Fruit fly (Drosophila melanogaster) whole organism, embryonic: ENCODE data around the gene GstT4.

ENCODE experiments used
- Adf1 ChIP-seq: fragments of 200-800 bp; sonication (Bioruptor generic); IDR thresholded peaks from 2 replicates; pipeline ENCODE4 v1.3.6; 2022; ENCODE audit warnings: missing biosample characterization, missing genetic modification characterization
- B-H1 ChIP-seq: fragments of 200-800 bp; sonication (Bioruptor generic); IDR thresholded peaks from 3 replicates; pipeline ENCODE4 v1.3.6; 2022; ENCODE audit warnings: missing biosample characterization, missing genetic modification characterization
- C15 ChIP-seq: fragments of 200-800 bp; sonication (Bioruptor generic); IDR thresholded peaks from 3 replicates; pipeline ENCODE4 v1.3.6; 2022; ENCODE audit warnings: missing biosample characterization, missing genetic modification characterization
- CG11723 ChIP-seq: fragments of 200-800 bp; sonication (Bioruptor generic); optimal IDR thresholded peaks from 2 replicates; lab custom pipeline; 2017; ENCODE audit warnings: missing biosample characterization, mild to moderate bottlenecking, missing genetic modification characterization
- CG12236 ChIP-seq: fragments of 200-800 bp; sonication (Bioruptor generic); optimal IDR thresholded peaks from 2 replicates; lab custom pipeline; 2016; ENCODE audit warnings: missing biosample characterization, missing genetic modification characterization
- CG1233 ChIP-seq: fragments of 200-800 bp; sonication (Bioruptor generic); optimal IDR thresholded peaks from 4 replicates; lab custom pipeline; 2018; ENCODE audit warnings: missing biosample characterization, mild to moderate bottlenecking, missing genetic modification characterization
- CG13287 ChIP-seq: fragments of 200-800 bp; sonication (Bioruptor generic); IDR thresholded peaks from 2 replicates; pipeline ENCODE4 v1.3.6; 2022; ENCODE audit warnings: missing biosample characterization, missing genetic modification characterization; ENCODE audit not compliant: partially characterized antibody
- CG13775 ChIP-seq: fragments of 200-800 bp; sonication (Bioruptor generic); optimal IDR thresholded peaks from 3 replicates; lab custom pipeline; 2017; ENCODE audit warnings: missing biosample characterization, mild to moderate bottlenecking, missing genetic modification characterization
- CG14710 ChIP-seq: fragments of 200-800 bp; sonication (Bioruptor generic); optimal IDR thresholded peaks from 3 replicates; lab custom pipeline; 2019; ENCODE audit warnings: missing biosample characterization, mild to moderate bottlenecking, missing genetic modification characterization, moderate library complexity
- CG15479 ChIP-seq: fragments of 200-800 bp; sonication (Bioruptor generic); optimal IDR thresholded peaks from 3 replicates; lab custom pipeline; 2019; ENCODE audit warnings: missing biosample characterization, mild to moderate bottlenecking, missing genetic modification characterization, moderate library complexity
- CG15514 ChIP-seq: fragments of 200-800 bp; sonication (Bioruptor generic); optimal IDR thresholded peaks from 3 replicates; lab custom pipeline; 2017; ENCODE audit warnings: missing biosample characterization, missing genetic modification characterization, mild to moderate bottlenecking, moderate library complexity, missing genetic modification reagents
- CG32532 ChIP-seq: fragments of 200-800 bp; sonication (Bioruptor generic); IDR thresholded peaks from 2 replicates; pipeline ENCODE4 v1.3.6; 2022; ENCODE audit warnings: missing biosample characterization, missing genetic modification characterization
- CG3281 ChIP-seq: fragments of 200-800 bp; sonication (Bioruptor generic); optimal IDR thresholded peaks from 3 replicates; lab custom pipeline; 2017; ENCODE audit warnings: missing biosample characterization, mild to moderate bottlenecking, missing genetic modification characterization
- CG3726 ChIP-seq: fragments of 200-800 bp; sonication (Bioruptor generic); IDR thresholded peaks from 3 replicates; pipeline ENCODE4, ENCODE4 v1.3.6; 2022; ENCODE audit warnings: missing biosample characterization, missing genetic modification characterization
- CG42726 ChIP-seq: fragments of 200-800 bp; sonication (Bioruptor generic); IDR thresholded peaks from 2 replicates; pipeline ENCODE4 v1.3.6; 2022; ENCODE audit warnings: missing biosample characterization, missing genetic modification characterization; ENCODE audit not compliant: partially characterized antibody
- CG7786 ChIP-seq: fragments of 200-800 bp; sonication (Bioruptor generic); optimal IDR thresholded peaks from 2 replicates; lab custom pipeline; 2016; ENCODE audit warnings: missing biosample characterization, missing genetic modification characterization
- CG9817 ChIP-seq: fragments of 200-800 bp; sonication (Bioruptor generic); optimal IDR thresholded peaks from 2 replicates; lab custom pipeline; 2018; ENCODE audit warnings: missing biosample characterization, mild to moderate bottlenecking, missing genetic modification characterization, moderate library complexity
- CHES-1-like ChIP-seq: fragments of 200-800 bp; sonication (Bioruptor generic); optimal IDR thresholded peaks from 2 replicates; lab custom pipeline; 2016; ENCODE audit warnings: missing biosample characterization, missing genetic modification characterization
- D ChIP-seq, 2 experiments: fragments of 200-800 bp in 1 of 2; fragments of >200 bp in 1 of 2; sonication (Bioruptor generic) in 1 of 2; optimal IDR thresholded peaks; 2 replicates in 1 of 2; 3 replicates in 1 of 2; lab custom pipeline; 2017; ENCODE audit warnings: mild to moderate bottlenecking in 1 of 2, missing biosample characterization in 1 of 2, missing genetic modification characterization in 1 of 2, missing genetic modification reagents in 1 of 2
- D19A ChIP-seq: fragments of 200-800 bp; optimal IDR thresholded peaks from 3 replicates; lab custom pipeline; 2019; ENCODE audit warnings: missing biosample characterization, mild to moderate bottlenecking, missing genetic modification characterization, moderate library complexity
- Dfd ChIP-seq, 2 experiments: fragments of >200 bp; optimal IDR thresholded peaks; 2 replicates each; lab custom pipeline; 2017; ENCODE audit warnings: missing biosample characterization in 2 of 2, missing genetic modification characterization in 2 of 2
- Doc2 ChIP-seq: fragments of 200-800 bp; sonication (Bioruptor generic); IDR thresholded peaks from 2 replicates; pipeline ENCODE4 v1.3.6; 2022; ENCODE audit warnings: missing biosample characterization, missing genetic modification characterization
- Fer1 ChIP-seq: fragments of 200-800 bp; sonication (Bioruptor generic); optimal IDR thresholded peaks from 2 replicates; lab custom pipeline; 2017; ENCODE audit warnings: missing biosample characterization, mild to moderate bottlenecking, missing genetic modification characterization
- H15 ChIP-seq: fragments of 200-800 bp; sonication (Bioruptor generic); IDR thresholded peaks from 3 replicates; pipeline ENCODE4 v1.3.6; 2022; ENCODE audit warnings: missing biosample characterization, missing genetic modification characterization
- HmgZ ChIP-seq: fragments of 200-800 bp; sonication (Bioruptor generic); optimal IDR thresholded peaks from 2 replicates; lab custom pipeline; 2018; ENCODE audit warnings: missing biosample characterization, mild to moderate bottlenecking, missing genetic modification characterization
- Lhr ChIP-seq: fragments of 200-800 bp; sonication (Bioruptor generic); optimal IDR thresholded peaks from 3 replicates; lab custom pipeline; 2017; ENCODE audit warnings: mild to moderate bottlenecking, missing biosample characterization, missing genetic modification reagents, missing genetic modification characterization
- Rfx ChIP-seq: fragments of 200-800 bp; sonication (Bioruptor generic); IDR thresholded peaks from 2 replicates; pipeline ENCODE4 v1.3.6; 2022; ENCODE audit warnings: missing biosample characterization, missing genetic modification characterization
- Sox100B ChIP-seq: fragments of 200-800 bp; sonication (Bioruptor generic); optimal IDR thresholded peaks from 3 replicates; lab custom pipeline; 2018; ENCODE audit warnings: missing biosample characterization, mild to moderate bottlenecking, missing genetic modification characterization
- Taf1 ChIP-seq: fragments of 200-800 bp; sonication (Bioruptor generic); IDR thresholded peaks from 2 replicates; pipeline ENCODE4 v1.3.6; 2022; ENCODE audit warnings: missing biosample characterization, missing genetic modification characterization
- Vsx1 ChIP-seq: fragments of 200-800 bp; sonication (Bioruptor generic); optimal IDR thresholded peaks from 2 replicates; lab custom pipeline; 2017; ENCODE audit warnings: missing biosample characterization, mild to moderate bottlenecking, missing genetic modification characterization, missing genetic modification reagents
- ase ChIP-seq: fragments of 200-800 bp; sonication (Bioruptor generic); IDR thresholded peaks from 3 replicates; pipeline ENCODE4 v1.3.6; 2022; ENCODE audit warnings: missing biosample characterization, missing genetic modification characterization
- chn ChIP-seq: fragments of 200-800 bp; sonication (Bioruptor generic); optimal IDR thresholded peaks from 2 replicates; lab custom pipeline; 2016; ENCODE audit warnings: missing biosample characterization, missing genetic modification characterization
- dysf ChIP-seq: fragments of 200-800 bp; sonication (Bioruptor generic); IDR thresholded peaks from 3 replicates; pipeline ENCODE4 v1.3.6; 2022; ENCODE audit warnings: missing biosample characterization, missing genetic modification characterization
- gro ChIP-seq: fragments of 200-800 bp; sonication (Bioruptor generic); optimal IDR thresholded peaks from 2 replicates; lab custom pipeline; 2016; ENCODE audit warnings: missing biosample characterization, missing genetic modification characterization
- lab ChIP-seq: fragments of 200-800 bp; sonication (Bioruptor generic); optimal IDR thresholded peaks from 3 replicates; lab custom pipeline; 2017; ENCODE audit warnings: missing biosample characterization, missing genetic modification characterization, mild to moderate bottlenecking, moderate library complexity, missing genetic modification reagents
- pan ChIP-seq, 4 experiments: fragments of >200 bp in 3 of 4; fragments of 200-800 bp in 1 of 4; sonication (Bioruptor generic) in 1 of 4; optimal IDR thresholded peaks in 3 of 4; IDR thresholded peaks in 1 of 4; 2 replicates each; pipeline versions ENCODE4 v1.3.6 to Lab custom; 2017 to 2022; ENCODE audit warnings: missing biosample characterization in 2 of 4, missing genetic modification characterization in 2 of 4, mixed read lengths in 1 of 4
- pros ChIP-seq: fragments of 200-800 bp; sonication (Bioruptor generic); optimal IDR thresholded peaks from 3 replicates; lab custom pipeline; 2019; ENCODE audit warnings: missing biosample characterization, mild to moderate bottlenecking, missing genetic modification characterization, moderate library complexity
- pzg ChIP-seq: fragments of 200-800 bp; sonication (Bioruptor generic); optimal IDR thresholded peaks from 3 replicates; lab custom pipeline; 2018; ENCODE audit warnings: missing biosample characterization, mild to moderate bottlenecking, missing genetic modification characterization, moderate library complexity
- sens ChIP-seq: fragments of 200-800 bp; sonication (Bioruptor generic); peaks from one replicate; lab custom pipeline; 2016; ENCODE audit warnings: missing biosample characterization, missing genetic modification characterization
- sim ChIP-seq: fragments of 200-800 bp; sonication (Bioruptor generic); IDR thresholded peaks from 2 replicates; pipeline ENCODE4 v1.3.6; 2022; ENCODE audit warnings: missing biosample characterization, missing genetic modification characterization
- sisA ChIP-seq: fragments of 200-800 bp; sonication (Bioruptor generic); IDR thresholded peaks from 2 replicates; pipeline ENCODE4 v1.3.6; 2022; ENCODE audit warnings: missing biosample characterization, missing genetic modification characterization
- slp2 ChIP-seq: fragments of 200-800 bp; sonication (Bioruptor generic); optimal IDR thresholded peaks from 2 replicates; lab custom pipeline; 2016; ENCODE audit warnings: missing biosample characterization, missing genetic modification characterization
- sqz ChIP-seq: fragments of 200-800 bp; sonication (Bioruptor generic); optimal IDR thresholded peaks from 3 replicates; lab custom pipeline; 2018; ENCODE audit warnings: missing biosample characterization, mild to moderate bottlenecking, missing genetic modification characterization
- ssp ChIP-seq: fragments of 200-800 bp; sonication (Bioruptor generic); IDR thresholded peaks from 2 replicates; pipeline ENCODE4 v1.3.6; 2022; ENCODE audit warnings: missing biosample characterization, missing genetic modification characterization
- tll ChIP-seq, 2 experiments: fragments of 200-800 bp in 1 of 2; fragments of >200 bp in 1 of 2; sonication (Bioruptor generic) in 1 of 2; optimal IDR thresholded peaks; 2 replicates each; lab custom pipeline; 2017 to 2019; ENCODE audit warnings: missing biosample characterization in 2 of 2, missing genetic modification characterization in 2 of 2, mild to moderate bottlenecking in 1 of 2, moderate library complexity in 1 of 2
- trem ChIP-seq: fragments of 200-800 bp; optimal IDR thresholded peaks from 3 replicates; lab custom pipeline; 2019; ENCODE audit warnings: missing biosample characterization, mild to moderate bottlenecking, missing genetic modification characterization, moderate library complexity
- vnd ChIP-seq: fragments of 200-800 bp; sonication (Bioruptor generic); IDR thresholded peaks from 3 replicates; pipeline ENCODE4 v1.3.6; 2022; ENCODE audit warnings: missing biosample characterization, missing genetic modification characterization; ENCODE audit not compliant: partially characterized antibody
- wor ChIP-seq: fragments of 200-800 bp; sonication (Bioruptor generic); IDR thresholded peaks from 2 replicates; pipeline ENCODE4 v1.3.6; 2022; ENCODE audit warnings: missing biosample characterization, missing genetic modification characterization
- yki ChIP-seq: fragments of >200 bp; optimal IDR thresholded peaks from 3 replicates; lab custom pipeline; 2018

GstT4 gene

DNA sequence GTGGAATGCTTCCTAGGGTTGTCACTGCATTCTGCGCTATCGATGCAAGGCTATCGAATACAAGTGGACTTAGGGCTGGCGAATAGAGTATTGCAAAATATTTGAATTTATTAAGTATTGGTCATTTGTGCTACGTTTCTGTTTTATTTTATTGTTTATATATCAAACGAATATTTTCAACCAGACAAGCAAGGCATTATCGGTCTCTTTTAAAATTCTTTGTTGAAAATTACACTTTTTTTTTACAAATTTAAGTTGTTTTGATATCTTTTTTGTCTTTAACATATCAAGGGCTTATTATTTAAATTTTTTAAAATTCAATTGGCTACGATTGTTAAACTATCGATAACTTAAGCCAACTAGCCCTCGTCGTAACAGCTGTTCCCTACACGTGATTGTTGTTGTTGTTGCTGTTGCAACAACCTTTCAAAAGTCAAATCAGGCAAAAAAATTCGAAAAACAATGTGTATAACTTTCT is 17.1 kb upstream of the GstT4 start, which contains the start of the genes Ype and CG1662 (continued):
- peak; percentile 56 for TF ChIP-seq sqz (GFP tag; lab: Kevin White, UChicago)
- no peak for TF ChIP-seq CG42726 (GFP tag; lab: Robert Waterston, UW)
- no peak for TF ChIP-seq wor
- TF ChIP-seq CG7786 = peak; percentile 47
- peak; percentile 40 for TF ChIP-seq pzg
- TF ChIP-seq tll (GFP tag; optimal IDR thresholded peaks at IDR 0.05; lab: Kevin White, UChicago) = peak in 1 of 2 experiments; percentile 86
- peak; percentile 80 for TF ChIP-seq Rfx (GFP tag; lab: Robert Waterston, UW)
- no peak; the same call in 2 of the 3 replicates for TF ChIP-seq B-H1
- TF ChIP-seq CG13775 (GFP tag; lab: Kevin White, UChicago) = peak; percentile 82
- TF ChIP-seq CG15479 (GFP tag; lab: Kevin White, UChicago) = peak; percentile 69
- peak; percentile 68 for TF ChIP-seq CG15514
- peak; percentile 86 for TF ChIP-seq sens
- TF ChIP-seq CG32532 (GFP tag; lab: Robert Waterston, UW) = peak; percentile 77
- peak; percentile 74 for TF ChIP-seq vnd
- no peak for TF ChIP-seq pros (GFP tag; lab: Kevin White, UChicago)
- peak; percentile 47; the same call in 1 of the 3 replicates for TF ChIP-seq H15 (GFP tag; lab: Robert Waterston, UW)
- peak; percentile 58 for TF ChIP-seq D19A (tag; lab: Kevin White, UChicago)
- TF ChIP-seq CG12236 (GFP tag; lab: Kevin White, UChicago) = peak; percentile 41
- TF ChIP-seq sisA (GFP tag; lab: Robert Waterston, UW) = peak; percentile 62; the same call in 1 of the 2 replicates
- no peak for TF ChIP-seq yki
- TF ChIP-seq CHES-1-like = peak; percentile 67
- no peak for TF ChIP-seq Dfd (GFP tag; optimal IDR thresholded peaks at IDR 0.05; lab: Kevin White, UChicago)
- TF ChIP-seq CG9817 (tag; lab: Kevin White, UChicago) = peak; percentile 82
- no peak for TF ChIP-seq pan (optimal IDR thresholded peaks at IDR 0.05; lab: Kevin White, UChicago)
- peak in 1 of 2 experiments; percentile 66 for TF ChIP-seq pan (GFP tag; optimal IDR thresholded peaks at IDR 0.05 in 1 of 2, IDR thresholded peaks at IDR 0.05 in 1 of 2)
- TF ChIP-seq chn (GFP tag; lab: Kevin White, UChicago) = peak; percentile 76
- TF ChIP-seq Doc2 (GFP tag; lab: Robert Waterston, UW) = no peak
- peak; percentile 72 for TF ChIP-seq trem
- peak; percentile 86 for TF ChIP-seq CG14710 (tag; lab: Kevin White, UChicago)
- TF ChIP-seq HmgZ (tag; lab: Kevin White, UChicago) = peak; percentile 49
- TF ChIP-seq slp2 (GFP tag; lab: Kevin White, UChicago) = peak; percentile 30
- peak; percentile 71 for TF ChIP-seq Fer1 (GFP tag; lab: Kevin White, UChicago)
- peak; percentile 67 for TF ChIP-seq CG1233
- TF ChIP-seq Vsx1 (GFP tag; lab: Kevin White, UChicago) = peak; percentile 39
- no peak for TF ChIP-seq Adf1 (GFP tag; lab: Robert Waterston, UW)
- peak; percentile 8; the same call in 1 of the 2 replicates for TF ChIP-seq Taf1
- TF ChIP-seq CG3281 = peak; percentile 77
- peak; percentile 77 for TF ChIP-seq Sox100B (GFP tag; lab: Kevin White, UChicago)
- peak; percentile 42; the same call in 1 of the 3 replicates for TF ChIP-seq ase (GFP tag; lab: Robert Waterston, UW)
- TF ChIP-seq Lhr (GFP tag; lab: Kevin White, UChicago) = peak; percentile 33
- no peak for TF ChIP-seq sim (GFP tag; lab: Robert Waterston, UW)
- TF ChIP-seq CG13287 (GFP tag; lab: Robert Waterston, UW) = peak; percentile 75
- TF ChIP-seq gro (GFP tag; lab: Kevin White, UChicago) = no peak
- TF ChIP-seq D (optimal IDR thresholded peaks at IDR 0.05; lab: Kevin White, UChicago) = no peak
- peak; percentile 57 for TF ChIP-seq D (GFP tag; optimal IDR thresholded peaks at IDR 0.05; lab: Kevin White, UChicago)
- no peak for TF ChIP-seq CG3726
- peak; percentile 42 for TF ChIP-seq ssp (GFP tag; lab: Robert Waterston, UW)
- peak; percentile 76 for TF ChIP-seq lab (GFP tag; lab: Kevin White, UChicago)
- TF ChIP-seq CG11723 (GFP tag; lab: Kevin White, UChicago) = peak; percentile 51
- peak; percentile 72 for TF ChIP-seq dysf (GFP tag; lab: Robert Waterston, UW)
- TF ChIP-seq C15 (GFP tag; lab: Robert Waterston, UW) = 0 out of 3 replicates have a peak, but pooled peaks have one; percentile 39
